Fruit fly (Drosophila melanogaster): ENCODE data around the gene CG12075.
A peak's percentile ranks its signal among the peaks of the same experiment; 100 is the strongest.

dm6 chrX:8839370-8839769, 1.2 kb downstream of the CG12075 start:
- TF ChIP-seq CG7368 (GFP tag; optimal IDR thresholded peaks at IDR 0.05) (no peak), Hr4 (GFP tag; optimal IDR thresholded peaks at IDR 0.05) (peak; percentile 48), net (GFP tag; optimal IDR thresholded peaks at IDR 0.05) (peak; percentile 31), CG6854 (GFP tag; optimal IDR thresholded peaks at IDR 0.05) (no peak), Hr38 (GFP tag; optimal IDR thresholded peaks at IDR 0.05) (no peak)
